Worm (Caenorhabditis elegans) whole organism, midembryonic: ENCODE measurements around the gene spat-1.

Source experiments
- T22C8.4 ChIP-seq: fragments of 200-800 bp; sonication (Bioruptor generic); IDR thresholded peaks from 2 replicates; pipeline ENCODE4 v1.3.6; 2022; ENCODE audit warnings: missing genetic modification characterization, missing compliant biosample characterization
- cog-1 ChIP-seq: sonication (generic microtip); optimal IDR thresholded peaks from 2 replicates; lab custom pipeline; 2016; ENCODE audit warnings: missing genetic modification characterization, missing compliant biosample characterization
- flt-1 ChIP-seq: fragments of 200-800 bp; sonication (Bioruptor generic); IDR thresholded peaks from 2 replicates; pipeline ENCODE4 v1.3.6; 2022; ENCODE audit warnings: missing genetic modification characterization, missing compliant biosample characterization
- klf-2 ChIP-seq: fragments of 200-800 bp; sonication (Bioruptor generic); conservative IDR thresholded peaks from 2 replicates; pipeline ENCODE4 v1.3.6; 2022; ENCODE audit warnings: missing genetic modification reagents, missing genetic modification characterization, missing compliant biosample characterization
- med-1 ChIP-seq: sonication (generic microtip); optimal IDR thresholded peaks from 2 replicates; lab custom pipeline; 2017; ENCODE audit warnings: missing genetic modification characterization, mild to moderate bottlenecking, missing compliant biosample characterization, antibody characterized with exemption, missing genetic modification reagents; ENCODE audit not compliant: insufficient read depth
- ref-1 ChIP-seq: fragments of 200-800 bp; sonication (Bioruptor generic); conservative IDR thresholded peaks from 2 replicates; pipeline ENCODE4 v1.3.6; 2022; ENCODE audit warnings: missing genetic modification reagents, missing genetic modification characterization, missing compliant biosample characterization
- tab-1 ChIP-seq: fragments of 200-800 bp; sonication (Bioruptor generic); IDR thresholded peaks from 2 replicates; pipeline ENCODE4 v1.3.6; 2022; ENCODE audit warnings: missing genetic modification characterization, missing compliant biosample characterization
- ztf-23 ChIP-seq: fragments of 200-800 bp; sonication (Bioruptor generic); IDR thresholded peaks from 2 replicates; pipeline ENCODE4 v1.3.6; 2022; ENCODE audit warnings: missing genetic modification reagents, missing genetic modification characterization, missing compliant biosample characterization
- ztf-29 ChIP-seq: fragments of 200-800 bp; sonication (Bioruptor generic); IDR thresholded peaks from 2 replicates; pipeline ENCODE4 v1.3.6; 2022; ENCODE audit warnings: missing genetic modification reagents, missing genetic modification characterization, missing compliant biosample characterization

spat-1 gene

DNA sequence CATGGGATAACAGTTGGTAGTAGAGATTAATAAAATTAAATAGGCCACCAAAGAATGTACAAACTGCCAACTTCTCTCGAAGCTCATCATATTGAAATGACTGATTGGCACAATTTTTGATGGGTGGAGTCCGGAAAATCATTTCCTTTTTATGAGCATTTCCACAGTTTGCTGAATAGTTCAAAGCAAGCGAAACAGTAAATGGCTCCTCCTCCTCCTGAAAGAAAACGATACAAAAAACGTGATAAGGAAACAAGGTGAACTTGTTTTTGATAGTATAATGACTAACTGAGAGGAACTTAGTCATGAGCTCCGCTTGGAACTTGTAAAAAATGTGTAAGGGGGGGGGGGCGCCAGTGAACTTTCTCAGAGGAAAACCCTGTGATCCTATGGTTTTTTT, 13.5 kb upstream of the spat-1 start, which contains the start of gene K10H10.9:
Gene K10H10.9 (minus strand): TSS at position 101 of the 400 bp plus-strand sequence.
- no peak for TF ChIP-seq flt-1 (GFP tag; lab: Robert Waterston, UW)
- TF ChIP-seq ref-1 = no peak
- TF ChIP-seq T22C8.4 (GFP tag; lab: Robert Waterston, UW) = no peak
- no peak for TF ChIP-seq cog-1 (tag; lab: Kevin White, UChicago)
- no peak for TF ChIP-seq ztf-29
- TF ChIP-seq tab-1 (GFP tag; lab: Robert Waterston, UW) = no peak
- no peak for TF ChIP-seq ztf-23 (GFP tag; lab: Robert Waterston, UW)
- no peak for TF ChIP-seq med-1 (GFP tag; lab: Kevin White, UChicago)
- no peak for TF ChIP-seq klf-2

DNA sequence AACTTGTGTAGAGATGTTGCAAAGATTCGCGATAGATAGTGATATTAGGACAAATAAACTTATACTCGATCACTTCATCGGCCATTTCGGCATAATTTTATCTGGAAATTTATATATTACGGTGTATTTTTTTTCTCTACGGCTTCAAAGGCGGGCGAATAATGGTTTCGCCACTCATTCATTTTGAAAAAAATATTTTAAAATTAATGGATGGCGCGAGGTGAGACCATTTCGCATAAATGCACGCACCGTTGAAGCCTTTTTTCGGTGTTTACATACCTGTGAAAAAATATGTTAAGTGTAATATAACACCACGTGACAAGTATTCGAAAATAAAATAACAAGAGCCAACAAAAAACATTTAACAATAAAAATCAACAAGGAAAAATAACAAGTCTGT, 6.5 kb upstream of the spat-1 start, which contains the start of gene btb-19:
Gene btb-19 (minus strand): TSS at position 101 of the 400 bp plus-strand sequence.
- no peak for TF ChIP-seq med-1 (GFP tag; lab: Kevin White, UChicago)
- no peak for TF ChIP-seq cog-1 (tag; lab: Kevin White, UChicago)
- TF ChIP-seq tab-1 (GFP tag; lab: Robert Waterston, UW) = no peak
- no peak for TF ChIP-seq ztf-23 (GFP tag; lab: Robert Waterston, UW)
- TF ChIP-seq T22C8.4 (GFP tag; lab: Robert Waterston, UW) = no peak
- TF ChIP-seq ztf-29 = no peak
- TF ChIP-seq klf-2 = no peak
- TF ChIP-seq ref-1 = no peak
- no peak for TF ChIP-seq flt-1 (GFP tag; lab: Robert Waterston, UW)

DNA sequence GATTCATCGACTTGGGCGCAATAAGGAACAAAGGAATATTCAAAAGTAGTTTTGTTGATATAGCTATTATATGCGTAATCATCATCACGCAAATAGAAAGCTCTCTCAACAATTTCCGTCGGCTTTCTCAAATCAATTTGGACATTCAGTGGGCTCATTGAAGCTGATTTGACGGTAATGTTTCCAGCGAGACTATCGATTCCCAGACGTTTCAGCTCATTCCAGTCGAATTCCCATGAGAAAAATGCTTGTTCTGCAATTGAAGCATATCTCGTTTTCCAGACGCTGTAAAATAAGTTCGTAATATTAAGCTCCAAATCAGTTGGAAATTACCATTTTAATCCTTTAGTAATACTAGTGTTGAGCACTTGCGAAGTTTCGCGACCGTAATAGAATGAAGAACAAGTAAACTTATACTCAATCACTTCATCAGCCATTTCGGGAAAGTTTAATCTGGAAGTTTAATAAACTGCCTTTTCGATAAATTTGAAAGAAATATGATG, 5.4 kb upstream of the spat-1 start, which contains the start of gene btb-20:
Gene btb-20 (minus strand): TSS at position 453 of the 503 bp plus-strand sequence.
- TF ChIP-seq med-1 (GFP tag; lab: Kevin White, UChicago) (no peak), flt-1 (GFP tag; lab: Robert Waterston, UW) (no peak), ztf-23 (GFP tag; lab: Robert Waterston, UW) (no peak)

DNA sequence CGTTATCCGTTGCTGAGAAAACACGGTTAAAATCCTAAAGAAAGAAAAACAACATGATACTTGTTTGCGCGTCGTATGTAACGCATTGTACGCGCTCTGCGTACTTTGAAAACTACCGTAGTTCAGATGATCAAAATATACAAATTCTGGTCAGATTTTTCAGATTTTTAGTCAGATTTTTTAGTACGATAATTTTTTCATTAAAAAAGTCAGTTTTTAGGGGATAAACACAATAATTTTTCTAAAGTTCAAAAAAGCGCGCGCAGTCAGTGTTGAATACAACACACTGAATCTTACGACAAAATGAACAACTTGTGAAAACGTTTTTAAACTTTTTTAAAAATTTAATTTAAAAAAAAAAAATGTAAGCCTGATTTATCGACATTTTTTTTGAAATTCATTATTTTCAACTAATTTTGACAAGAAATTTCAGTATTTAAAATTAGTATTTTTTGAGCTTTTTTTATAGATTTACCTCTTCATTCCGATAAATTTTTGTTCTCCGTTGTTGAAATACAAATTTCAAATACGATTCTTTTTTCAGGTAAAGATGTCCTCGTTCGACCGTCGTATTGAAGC, 4.8 kb upstream of the spat-1 start, which contains the start of gene pot-2:
Gene pot-2 (plus strand): TSS at position 529 of the 579 bp plus-strand sequence.
- TF ChIP-seq T22C8.4 (GFP tag; lab: Robert Waterston, UW) (no peak), ztf-29 (no peak), ztf-23 (GFP tag; lab: Robert Waterston, UW) (no peak), flt-1 (GFP tag; lab: Robert Waterston, UW) (no peak), tab-1 (GFP tag; lab: Robert Waterston, UW) (no peak), med-1 (GFP tag; lab: Kevin White, UChicago) (no peak), cog-1 (tag; lab: Kevin White, UChicago) (no peak), klf-2 (no peak), ref-1 (no peak)

DNA sequence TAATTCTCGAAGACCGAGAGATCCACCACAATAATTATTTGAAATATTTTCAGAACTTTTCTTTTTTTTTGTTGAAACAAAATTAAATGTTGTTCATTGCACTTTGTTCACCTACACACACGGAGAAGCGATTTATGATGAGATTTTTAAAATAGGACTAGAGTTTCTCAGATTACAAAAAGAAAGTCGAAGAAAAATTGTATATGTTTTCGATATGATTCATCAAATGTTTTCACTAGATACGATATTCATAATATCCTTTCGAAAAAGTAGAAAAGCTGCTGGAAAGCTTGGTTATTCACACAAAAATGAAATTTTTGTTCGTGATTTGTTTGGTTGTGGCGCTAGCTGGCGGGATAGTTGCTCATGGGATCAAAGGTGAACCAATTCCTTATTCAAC, 3.5 kb upstream of the spat-1 start, which contains the start of gene F57C2.4:
Gene F57C2.4 (plus strand): TSS at position 301 of the 400 bp plus-strand sequence.
- TF ChIP-seq T22C8.4 (GFP tag; lab: Robert Waterston, UW) (no peak), med-1 (GFP tag; lab: Kevin White, UChicago) (no peak), klf-2 (no peak), cog-1 (tag; lab: Kevin White, UChicago) (no peak), tab-1 (GFP tag; lab: Robert Waterston, UW) (no peak), ztf-23 (GFP tag; lab: Robert Waterston, UW) (no peak), flt-1 (GFP tag; lab: Robert Waterston, UW) (no peak), ztf-29 (no peak), ref-1 (no peak)

ce11 chrII:14527104-14527503, 1.4 kb upstream of the spat-1 start:
- TF ChIP-seq klf-2 = no peak
- no peak for TF ChIP-seq cog-1 (tag; lab: Kevin White, UChicago)
- TF ChIP-seq ref-1 = no peak
- TF ChIP-seq ztf-29 = no peak
- TF ChIP-seq tab-1 (GFP tag; lab: Robert Waterston, UW) = no peak
- TF ChIP-seq T22C8.4 (GFP tag; lab: Robert Waterston, UW) = no peak
- no peak for TF ChIP-seq flt-1 (GFP tag; lab: Robert Waterston, UW)
- no peak for TF ChIP-seq ztf-23 (GFP tag; lab: Robert Waterston, UW)
- no peak for TF ChIP-seq med-1 (GFP tag; lab: Kevin White, UChicago)

ce11 chrII:14534000-14534399, 5.4 kb downstream of the spat-1 start, which contains the start of gene C04H5.1:
TSS of gene C04H5.1 (plus strand) at chrII:14534300.
- TF ChIP-seq ref-1 (no peak), med-1 (GFP tag; lab: Kevin White, UChicago) (no peak), ztf-29 (no peak), klf-2 (no peak), tab-1 (GFP tag; lab: Robert Waterston, UW) (no peak), ztf-23 (GFP tag; lab: Robert Waterston, UW) (no peak), T22C8.4 (GFP tag; lab: Robert Waterston, UW) (no peak), cog-1 (tag; lab: Kevin White, UChicago) (no peak), flt-1 (GFP tag; lab: Robert Waterston, UW) (no peak)

DNA sequence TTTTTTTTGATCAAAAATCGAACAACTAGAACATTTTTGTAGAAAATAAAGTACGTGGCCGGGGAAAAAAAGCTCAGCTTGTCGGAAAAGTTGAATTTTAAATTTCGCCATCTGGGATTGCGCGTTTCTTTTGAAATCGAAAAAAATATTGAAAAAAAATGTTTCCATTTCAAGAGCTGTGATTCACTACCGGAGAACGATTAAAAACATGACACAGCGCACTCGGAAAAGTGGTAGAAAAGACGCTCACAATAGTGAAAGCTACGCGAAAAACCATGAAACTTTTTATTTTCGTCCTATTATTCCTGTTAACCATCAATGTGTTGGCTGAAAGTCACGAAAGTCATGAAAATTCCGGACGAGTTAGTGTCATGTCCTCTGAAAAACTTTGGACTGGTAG, 9.2 kb downstream of the spat-1 start, which contains the start of the genes clec-147 and C04H5.7:
Gene clec-147 (minus strand): TSS at position 101 of the 400 bp plus-strand sequence.
Gene C04H5.7 (plus strand): TSS at position 219 of the 400 bp plus-strand sequence.
- TF ChIP-seq ztf-29 (no peak), ref-1 (no peak), cog-1 (tag; lab: Kevin White, UChicago) (no peak), flt-1 (GFP tag; lab: Robert Waterston, UW) (no peak), med-1 (GFP tag; lab: Kevin White, UChicago) (no peak), klf-2 (no peak), ztf-23 (GFP tag; lab: Robert Waterston, UW) (no peak), T22C8.4 (GFP tag; lab: Robert Waterston, UW) (no peak), tab-1 (GFP tag; lab: Robert Waterston, UW) (no peak)

ce11 chrII:14540551-14540950, 12.0 kb downstream of the spat-1 start:
- TF ChIP-seq ztf-29 = no peak
